Fruit fly (Drosophila melanogaster) whole organism, prepupa: ENCODE measurements around the gene bai.

Experiments
- CG4318 ChIP-seq: fragments of 200-800 bp; sonication (Bioruptor generic); optimal IDR thresholded peaks from 3 replicates; lab custom pipeline; 2017; ENCODE audit warnings: missing biosample characterization, mild to moderate bottlenecking, missing genetic modification characterization
- Eip78C ChIP-seq: fragments of 200-800 bp; sonication (Bioruptor generic); peaks from one replicate; lab custom pipeline; 2016; ENCODE audit warnings: missing biosample characterization, missing genetic modification characterization
- Ets21C ChIP-seq: fragments of 200-800 bp; sonication (Bioruptor generic); optimal IDR thresholded peaks from 3 replicates; lab custom pipeline; 2016; ENCODE audit warnings: missing biosample characterization, missing genetic modification characterization
- achi ChIP-seq: fragments of 200-800 bp; sonication (Bioruptor generic); optimal IDR thresholded peaks from 3 replicates; lab custom pipeline; 2016; ENCODE audit warnings: missing biosample characterization, missing genetic modification characterization
- spab ChIP-seq: fragments of 200-800 bp; sonication (Bioruptor generic); optimal IDR thresholded peaks from 2 replicates; lab custom pipeline; 2017; ENCODE audit warnings: missing biosample characterization, mild to moderate bottlenecking, missing genetic modification characterization, missing genetic modification reagents

- TF ChIP-seq achi (GFP tag; lab: Kevin White, UChicago) (no peak), CG4318 (no peak), Eip78C (GFP tag; lab: Kevin White, UChicago) (no peak), Ets21C (GFP tag; lab: Kevin White, UChicago) (no peak), spab (GFP tag; lab: Kevin White, UChicago) (no peak)
Observed at dm6 chr3R:25078665-25079064, 39.5 kb downstream of the bai start.
